Worm (Caenorhabditis elegans) whole organism, L4 larva: ENCODE data around the gene lrpc-1.
A peak's percentile ranks its signal among the peaks of the same experiment; 100 is the strongest.

Experiments
- aha-1 ChIP-seq: fragments of 150-350 bp; peaks from one replicate; lab custom pipeline; 2014; ENCODE audit warnings: missing biosample characterization, missing genetic modification characterization
- dmd-6 ChIP-seq: fragments of 200-800 bp; sonication (Bioruptor generic); IDR thresholded peaks from 2 replicates; pipeline ENCODE4 v1.3.6; 2022; ENCODE audit warnings: missing genetic modification reagents, missing genetic modification characterization, missing compliant biosample characterization
- fkh-10 ChIP-seq: fragments of 150-350 bp; optimal IDR thresholded peaks from 2 replicates; lab custom pipeline; 2014; ENCODE audit warnings: missing biosample characterization, missing genetic modification reagents, missing genetic modification characterization
- hlh-30 ChIP-seq: sonication (generic microtip); optimal IDR thresholded peaks from 2 replicates; lab custom pipeline; 2017; ENCODE audit warnings: antibody characterized with exemption, mild to moderate bottlenecking, missing genetic modification characterization, missing compliant biosample characterization; ENCODE audit not compliant: insufficient read depth
- lin-15B ChIP-seq: fragments of 150-350 bp; sonication (generic microtip); optimal IDR thresholded peaks from 3 replicates; lab custom pipeline; 2014; ENCODE audit warnings: missing biosample characterization, missing genetic modification characterization
- lsy-2 ChIP-seq, 2 experiments: fragments of 150-350 bp in 1 of 2; sonication (generic microtip) in 1 of 2; optimal IDR thresholded peaks; 2 replicates each; lab custom pipeline; 2014 to 2017; ENCODE audit warnings: missing biosample characterization in 2 of 2, missing genetic modification characterization in 2 of 2
- nhr-10 ChIP-seq: fragments of 150-350 bp; optimal IDR thresholded peaks from 2 replicates; lab custom pipeline; 2014; ENCODE audit warnings: missing biosample characterization, missing genetic modification characterization
- ztf-11 ChIP-seq: fragments of 150-350 bp; optimal IDR thresholded peaks from 2 replicates; lab custom pipeline; 2014; ENCODE audit warnings: missing biosample characterization, missing genetic modification characterization

- no peak for TF ChIP-seq ztf-11 (tag; lab: Kevin White, UChicago)
- TF ChIP-seq hlh-30 (tag; lab: Kevin White, UChicago): no peak
- TF ChIP-seq aha-1 (tag; lab: Kevin White, UChicago): peak; percentile 94
- TF ChIP-seq dmd-6 (GFP tag; lab: Robert Waterston, UW): no peak
- no peak for TF ChIP-seq lin-15B (tag; lab: Kevin White, UChicago)
- TF ChIP-seq fkh-10: no peak
- no peak for TF ChIP-seq nhr-10 (tag; lab: Kevin White, UChicago)
- TF ChIP-seq lsy-2 (tag; optimal IDR thresholded peaks at IDR 0.05; lab: Kevin White, UChicago): no peak
These were observed 33.3 kb downstream of the lrpc-1 start for ce11 chrV:5579666-5580065.
